Fruit fly (Drosophila melanogaster) whole organism, embryonic: ENCODE measurements around the gene sip1.
A peak's percentile ranks its signal among the peaks of the same experiment; 100 is the strongest.

Experiments used
- Bgb ChIP-seq: fragments of 200-800 bp; sonication (Bioruptor generic); IDR thresholded peaks from 2 replicates; pipeline ENCODE4 v1.3.6; 2022; ENCODE audit warnings: missing biosample characterization, missing genetic modification characterization; ENCODE audit not compliant: partially characterized antibody
- CG10147 ChIP-seq: fragments of 200-800 bp; sonication (Bioruptor generic); optimal IDR thresholded peaks from 2 replicates; lab custom pipeline; 2019; ENCODE audit warnings: missing biosample characterization, mild to moderate bottlenecking, missing genetic modification characterization, moderate library complexity
- CG11695 ChIP-seq: fragments of 200-800 bp; sonication (Bioruptor generic); IDR thresholded peaks from 3 replicates; pipeline ENCODE4 v1.3.6; 2022; ENCODE audit warnings: missing biosample characterization, missing genetic modification characterization
- CG12104 ChIP-seq: fragments of 200-800 bp; sonication (Bioruptor generic); optimal IDR thresholded peaks from 3 replicates; lab custom pipeline; 2016; ENCODE audit warnings: missing biosample characterization, missing genetic modification characterization
- CG12659 ChIP-seq: fragments of 200-800 bp; sonication (Bioruptor generic); optimal IDR thresholded peaks from 3 replicates; lab custom pipeline; 2017; ENCODE audit warnings: mild to moderate bottlenecking, missing biosample characterization, missing genetic modification reagents, missing genetic modification characterization
- CG13775 ChIP-seq: fragments of 200-800 bp; sonication (Bioruptor generic); optimal IDR thresholded peaks from 3 replicates; lab custom pipeline; 2017; ENCODE audit warnings: missing biosample characterization, mild to moderate bottlenecking, missing genetic modification characterization
- CG15479 ChIP-seq: fragments of 200-800 bp; sonication (Bioruptor generic); optimal IDR thresholded peaks from 3 replicates; lab custom pipeline; 2019; ENCODE audit warnings: missing biosample characterization, mild to moderate bottlenecking, missing genetic modification characterization, moderate library complexity
- CG1603 ChIP-seq: fragments of 200-800 bp; sonication (Bioruptor generic); optimal IDR thresholded peaks from 2 replicates; lab custom pipeline; 2019; ENCODE audit warnings: missing biosample characterization, mild to moderate bottlenecking, missing genetic modification characterization, moderate library complexity
- CG17186 ChIP-seq: fragments of 200-800 bp; sonication (Bioruptor generic); optimal IDR thresholded peaks from 3 replicates; lab custom pipeline; 2017; ENCODE audit warnings: missing biosample characterization, missing genetic modification reagents, missing genetic modification characterization
- CG17612 ChIP-seq: fragments of 200-800 bp; sonication (Bioruptor generic); IDR thresholded peaks from 2 replicates; pipeline ENCODE4 v1.3.6; 2022; ENCODE audit warnings: missing biosample characterization, missing genetic modification characterization
- CG1832 ChIP-seq: fragments of 200-800 bp; sonication (Bioruptor generic); optimal IDR thresholded peaks from 2 replicates; lab custom pipeline; 2017; ENCODE audit warnings: missing biosample characterization, mild to moderate bottlenecking, missing genetic modification characterization, inconsistent platforms
- CG18764 ChIP-seq: fragments of 200-800 bp; sonication (Bioruptor generic); optimal IDR thresholded peaks from 3 replicates; lab custom pipeline; 2016; ENCODE audit warnings: missing biosample characterization, missing genetic modification characterization
- CG2199 ChIP-seq: fragments of 200-800 bp; sonication (Bioruptor generic); IDR thresholded peaks from 3 replicates; pipeline ENCODE4 v1.3.6; 2022; ENCODE audit warnings: missing biosample characterization, missing genetic modification characterization
- CG31441 ChIP-seq: fragments of 200-800 bp; sonication (Bioruptor generic); IDR thresholded peaks from 2 replicates; pipeline ENCODE4 v1.3.6; 2022; ENCODE audit warnings: missing biosample characterization, missing genetic modification characterization
- CG4282 ChIP-seq: fragments of 200-800 bp; sonication (Bioruptor generic); optimal IDR thresholded peaks from 2 replicates; lab custom pipeline; 2016; ENCODE audit warnings: missing biosample characterization, missing genetic modification characterization
- CG4424 ChIP-seq: fragments of 200-800 bp; sonication (Bioruptor generic); optimal IDR thresholded peaks from 3 replicates; lab custom pipeline; 2016; ENCODE audit warnings: missing biosample characterization, missing genetic modification characterization
- CG4707 ChIP-seq: fragments of 200-800 bp; sonication (Bioruptor generic); optimal IDR thresholded peaks from 2 replicates; lab custom pipeline; 2018; ENCODE audit warnings: missing biosample characterization, mild to moderate bottlenecking, missing genetic modification characterization, moderate library complexity
- CG4820 ChIP-seq: fragments of 200-800 bp; sonication (Bioruptor generic); optimal IDR thresholded peaks from 3 replicates; lab custom pipeline; 2016; ENCODE audit warnings: missing biosample characterization, missing genetic modification characterization
- CG4854 ChIP-seq: fragments of 200-800 bp; sonication (Bioruptor generic); optimal IDR thresholded peaks from 2 replicates; lab custom pipeline; 2016; ENCODE audit warnings: missing biosample characterization, missing genetic modification characterization, inconsistent platforms
- CG6791 ChIP-seq: fragments of 200-800 bp; sonication (Bioruptor generic); IDR thresholded peaks from 3 replicates; pipeline ENCODE4 v1.3.6; 2022; ENCODE audit warnings: missing biosample characterization, missing genetic modification characterization; ENCODE audit not compliant: partially characterized antibody
- CG9876 ChIP-seq: fragments of 200-800 bp; sonication (Bioruptor generic); optimal IDR thresholded peaks from 2 replicates; lab custom pipeline; 2016; ENCODE audit warnings: missing biosample characterization, missing genetic modification characterization
- D19A ChIP-seq: fragments of 200-800 bp; optimal IDR thresholded peaks from 3 replicates; lab custom pipeline; 2019; ENCODE audit warnings: missing biosample characterization, mild to moderate bottlenecking, missing genetic modification characterization, moderate library complexity
- Deaf1 ChIP-seq: fragments of 200-800 bp; optimal IDR thresholded peaks from 3 replicates; lab custom pipeline; 2019; ENCODE audit warnings: missing biosample characterization, mild to moderate bottlenecking, missing genetic modification characterization, moderate library complexity
- Dref ChIP-seq: fragments of 200-800 bp; sonication (Bioruptor generic); IDR thresholded peaks from 2 replicates; pipeline ENCODE4 v1.3.6; 2022; ENCODE audit warnings: missing biosample characterization, missing genetic modification characterization
- E2f2 ChIP-seq: fragments of 200-800 bp; sonication (Bioruptor generic); IDR thresholded peaks from 2 replicates; pipeline ENCODE4 v1.3.6; 2022; ENCODE audit warnings: missing biosample characterization, missing genetic modification characterization
- HHEX ChIP-seq: fragments of 200-800 bp; sonication (Bioruptor generic); optimal IDR thresholded peaks from 3 replicates; lab custom pipeline; 2017; ENCODE audit warnings: missing biosample characterization, mild to moderate bottlenecking, missing genetic modification characterization, missing genetic modification reagents
- HLH4C ChIP-seq: fragments of 200-800 bp; sonication (Bioruptor generic); IDR thresholded peaks from 3 replicates; pipeline ENCODE4 v1.3.6; 2022; ENCODE audit warnings: missing biosample characterization, missing genetic modification characterization; ENCODE audit not compliant: partially characterized antibody
- Kr ChIP-seq: fragments of 200-800 bp; sonication (Bioruptor generic); optimal IDR thresholded peaks from 2 replicates; lab custom pipeline; 2017; ENCODE audit warnings: missing biosample characterization, mild to moderate bottlenecking, missing genetic modification characterization
- Lhr ChIP-seq: fragments of 200-800 bp; sonication (Bioruptor generic); optimal IDR thresholded peaks from 3 replicates; lab custom pipeline; 2017; ENCODE audit warnings: mild to moderate bottlenecking, missing biosample characterization, missing genetic modification reagents, missing genetic modification characterization
- Med ChIP-seq: fragments of 200-800 bp; sonication (Bioruptor generic); peaks from one replicate; lab custom pipeline; 2016; ENCODE audit warnings: missing biosample characterization, missing genetic modification characterization, mild to moderate bottlenecking, inconsistent platforms, moderate library complexity
- Myb ChIP-seq: fragments of 200-800 bp; sonication (Bioruptor generic); optimal IDR thresholded peaks from 2 replicates; lab custom pipeline; 2016; ENCODE audit warnings: missing biosample characterization, missing genetic modification characterization
- Opbp ChIP-seq: fragments of 200-800 bp; sonication (Bioruptor generic); IDR thresholded peaks from 3 replicates; pipeline ENCODE4 v1.3.6; 2022; ENCODE audit warnings: missing biosample characterization, missing genetic modification characterization; ENCODE audit not compliant: partially characterized antibody
- PHDP ChIP-seq: fragments of 200-800 bp; sonication (Bioruptor generic); optimal IDR thresholded peaks from 3 replicates; lab custom pipeline; 2018; ENCODE audit warnings: missing biosample characterization, mild to moderate bottlenecking, missing genetic modification characterization, moderate library complexity
- Pdp1 ChIP-seq, 2 experiments: fragments of 200-800 bp; sonication (Bioruptor generic); optimal IDR thresholded peaks; 3 replicates each; lab custom pipeline; 2016; ENCODE audit warnings: missing biosample characterization in 2 of 2, missing genetic modification characterization in 2 of 2, mild to moderate bottlenecking in 1 of 2, moderate library complexity in 1 of 2
- Rfx ChIP-seq: fragments of 200-800 bp; sonication (Bioruptor generic); IDR thresholded peaks from 2 replicates; pipeline ENCODE4 v1.3.6; 2022; ENCODE audit warnings: missing biosample characterization, missing genetic modification characterization
- Vsx1 ChIP-seq: fragments of 200-800 bp; sonication (Bioruptor generic); optimal IDR thresholded peaks from 2 replicates; lab custom pipeline; 2017; ENCODE audit warnings: missing biosample characterization, mild to moderate bottlenecking, missing genetic modification characterization, missing genetic modification reagents
- btn ChIP-seq: fragments of 200-800 bp; sonication (Bioruptor generic); optimal IDR thresholded peaks from 2 replicates; lab custom pipeline; 2016; ENCODE audit warnings: missing biosample characterization, missing genetic modification characterization
- cwo ChIP-seq: fragments of 200-800 bp; sonication (Bioruptor generic); optimal IDR thresholded peaks from 3 replicates; lab custom pipeline; 2017; ENCODE audit warnings: missing biosample characterization, missing genetic modification characterization, mild to moderate bottlenecking, moderate library complexity, missing genetic modification reagents
- dmrt11E ChIP-seq: fragments of 200-800 bp; sonication (Bioruptor generic); optimal IDR thresholded peaks from 3 replicates; lab custom pipeline; 2018; ENCODE audit warnings: missing biosample characterization, mild to moderate bottlenecking, missing genetic modification characterization, moderate library complexity
- hkb ChIP-seq, 2 experiments: fragments of 200-800 bp in 1 of 2; fragments of >200 bp in 1 of 2; sonication (Bioruptor generic) in 1 of 2; IDR thresholded peaks in 1 of 2; optimal IDR thresholded peaks in 1 of 2; 2 replicates each; pipeline versions ENCODE4 v1.3.6 to Lab custom; 2017 to 2022; ENCODE audit warnings: missing biosample characterization in 1 of 2, missing genetic modification characterization in 1 of 2
- jigr1 ChIP-seq: fragments of 200-800 bp; sonication (Bioruptor generic); IDR thresholded peaks from 3 replicates; pipeline ENCODE4 v1.3.6; 2022; ENCODE audit warnings: missing biosample characterization, missing genetic modification characterization
- prd ChIP-seq, 3 experiments: fragments of >200 bp in 2 of 3; fragments of 200-800 bp in 1 of 3; sonication (Bioruptor generic) in 1 of 3; optimal IDR thresholded peaks in 2 of 3; IDR thresholded peaks in 1 of 3; 2 replicates in 2 of 3; 3 replicates in 1 of 3; pipeline versions ENCODE4 v1.3.6 to Lab custom; 2017 to 2022; ENCODE audit warnings: missing biosample characterization in 1 of 3, missing genetic modification characterization in 1 of 3
- sens ChIP-seq: fragments of 200-800 bp; sonication (Bioruptor generic); peaks from one replicate; lab custom pipeline; 2016; ENCODE audit warnings: missing biosample characterization, missing genetic modification characterization
- sisA ChIP-seq: fragments of 200-800 bp; sonication (Bioruptor generic); IDR thresholded peaks from 2 replicates; pipeline ENCODE4 v1.3.6; 2022; ENCODE audit warnings: missing biosample characterization, missing genetic modification characterization
- slbo ChIP-seq: fragments of 200-800 bp; sonication (Bioruptor generic); IDR thresholded peaks from 2 replicates; pipeline ENCODE4 v1.3.6; 2022; ENCODE audit warnings: missing biosample characterization, missing genetic modification characterization
- stwl ChIP-seq: fragments of 200-800 bp; sonication (Bioruptor generic); optimal IDR thresholded peaks from 3 replicates; lab custom pipeline; 2018; ENCODE audit warnings: missing biosample characterization, mild to moderate bottlenecking, missing genetic modification characterization, moderate library complexity
- vvl ChIP-seq: fragments of 200-800 bp; sonication (Bioruptor generic); IDR thresholded peaks from 2 replicates; pipeline ENCODE4 v1.3.6; 2022; ENCODE audit warnings: missing biosample characterization, missing genetic modification characterization
- zen2 ChIP-seq: fragments of 200-800 bp; sonication (Bioruptor generic); IDR thresholded peaks from 3 replicates; pipeline ENCODE4 v1.3.6; 2022; ENCODE audit warnings: missing biosample characterization, missing genetic modification characterization; ENCODE audit not compliant: partially characterized antibody

Gene sip1

dm6 chr2L:5723859-5724475 lies 3.1 kb downstream of the sip1 start (continued):
- TF ChIP-seq Pdp1 (GFP tag; optimal IDR thresholded peaks at IDR 0.05; lab: Kevin White, UChicago) (peak in 1 of 2 experiments; percentile 52), CG4282 (no peak), Med (peak; percentile 68), CG1832 (no peak), CG10147 (GFP tag; lab: Kevin White, UChicago) (peak; percentile 18), Vsx1 (GFP tag; lab: Kevin White, UChicago) (peak; percentile 10), Dref (GFP tag; lab: Robert Waterston, UW) (peak; percentile 48), CG12659 (GFP tag; lab: Kevin White, UChicago) (peak; percentile 19), slbo (peak; percentile 30), CG13775 (peak; percentile 9), Opbp (GFP tag; lab: Robert Waterston, UW) (peak; percentile 55), CG9876 (no peak), CG4820 (peak; percentile 4), HLH4C (no peak), cwo (no peak), btn (no peak), prd (optimal IDR thresholded peaks at IDR 0.05; lab: Kevin White, UChicago) (no peak), prd (GFP tag; IDR thresholded peaks at IDR 0.05; lab: Robert Waterston, UW) (peak; percentile 9; the same call in 1 of the 3 replicates), Lhr (peak; percentile 65), Kr (no peak), CG17612 (no peak), CG1603 (tag; lab: Kevin White, UChicago) (peak; percentile 67), PHDP (tag; lab: Kevin White, UChicago) (no peak), hkb (optimal IDR thresholded peaks at IDR 0.05; lab: Kevin White, UChicago) (no peak), hkb (GFP tag; IDR thresholded peaks at IDR 0.05; lab: Robert Waterston, UW) (no peak), sens (no peak), jigr1 (GFP tag; lab: Robert Waterston, UW) (no peak), Bgb (GFP tag; lab: Robert Waterston, UW) (peak; percentile 29; the same call in 1 of the 2 replicates), CG6791 (GFP tag; lab: Robert Waterston, UW) (peak; percentile 50; the same call in 2 of the 3 replicates), D19A (tag; lab: Kevin White, UChicago) (peak; percentile 15), CG2199 (peak; percentile 59; the same call in 1 of the 3 replicates), zen2 (GFP tag; lab: Robert Waterston, UW) (no peak), stwl (tag; lab: Kevin White, UChicago) (peak; percentile 51), CG4707 (no peak), CG15479 (GFP tag; lab: Kevin White, UChicago) (no peak), Myb (peak; percentile 83), Rfx (0 out of 2 replicates have a peak, but pooled peaks have one; percentile 4), HHEX (peak; percentile 2), CG11695 (GFP tag; lab: Robert Waterston, UW) (0 out of 3 replicates have a peak, but pooled peaks have one; percentile 15), dmrt11E (no peak), CG18764 (GFP tag; lab: Kevin White, UChicago) (no peak), E2f2 (peak; percentile 78), Deaf1 (tag; lab: Kevin White, UChicago) (no peak), sisA (GFP tag; lab: Robert Waterston, UW) (no peak), vvl (GFP tag; lab: Robert Waterston, UW) (peak; percentile 19; the same call in 1 of the 2 replicates), CG4854 (GFP tag; lab: Kevin White, UChicago) (no peak), CG17186 (peak; percentile 4), CG4424 (peak; percentile 7), CG12104 (GFP tag; lab: Kevin White, UChicago) (no peak), CG31441 (no peak)
